Worm (Caenorhabditis elegans) whole organism, young adult: ENCODE measurements around the gene ttr-39.

Source experiments
- B0261.1 ChIP-seq: sonication (generic microtip); optimal IDR thresholded peaks from 2 replicates; lab custom pipeline; 2016; ENCODE audit warnings: mild to moderate bottlenecking, missing genetic modification characterization, moderate library complexity, missing compliant biosample characterization
- D2030.7 ChIP-seq: fragments of 200-800 bp; sonication (Bioruptor generic); IDR thresholded peaks from 2 replicates; pipeline ENCODE4 v1.3.6; 2022; ENCODE audit warnings: missing genetic modification reagents, missing genetic modification characterization, missing compliant biosample characterization
- F10E7.11 ChIP-seq: sonication (generic microtip); optimal IDR thresholded peaks from 2 replicates; lab custom pipeline; 2017; ENCODE audit warnings: mild to moderate bottlenecking, missing genetic modification characterization, moderate library complexity, missing compliant biosample characterization
- F22D6.2 ChIP-seq: sonication (generic microtip); optimal IDR thresholded peaks from 2 replicates; lab custom pipeline; 2016; ENCODE audit warnings: mild to moderate bottlenecking, missing genetic modification characterization, missing compliant biosample characterization
- F39B2.1 ChIP-seq: fragments of 200-800 bp; sonication (Bioruptor generic); IDR thresholded peaks from 2 replicates; pipeline ENCODE4 v1.3.6; 2022; ENCODE audit warnings: missing genetic modification reagents, missing genetic modification characterization, missing compliant biosample characterization
- F55B11.4 ChIP-seq: sonication (generic microtip); optimal IDR thresholded peaks from 2 replicates; lab custom pipeline; 2016; ENCODE audit warnings: missing compliant biosample characterization, missing genetic modification characterization, borderline replicate concordance; ENCODE audit not compliant: insufficient read depth
- F57C9.4 ChIP-seq: sonication (generic microtip); optimal IDR thresholded peaks from 2 replicates; lab custom pipeline; 2017; ENCODE audit warnings: mild to moderate bottlenecking, missing genetic modification characterization, missing compliant biosample characterization
- T26A5.8 ChIP-seq: sonication (generic microtip); optimal IDR thresholded peaks from 2 replicates; lab custom pipeline; 2016; ENCODE audit warnings: missing genetic modification characterization, missing compliant biosample characterization
- Y53G8AR.9 ChIP-seq: fragments of 200-800 bp; sonication (Bioruptor generic); conservative IDR thresholded peaks from 2 replicates; pipeline ENCODE4 v1.3.6; 2022; ENCODE audit warnings: missing genetic modification reagents, missing genetic modification characterization, missing compliant biosample characterization
- Y56A3A.18 ChIP-seq: fragments of 200-800 bp; sonication (Bioruptor generic); IDR thresholded peaks from 2 replicates; pipeline ENCODE4 v1.3.6; 2022; ENCODE audit warnings: missing genetic modification reagents, missing genetic modification characterization, missing compliant biosample characterization
- aptf-3 ChIP-seq: fragments of 200-800 bp; sonication (Bioruptor generic); IDR thresholded peaks from 2 replicates; pipeline ENCODE4 v1.3.6; 2022; ENCODE audit warnings: missing genetic modification characterization, missing compliant biosample characterization
- atf-7 ChIP-seq: sonication (generic microtip); optimal IDR thresholded peaks from 2 replicates; lab custom pipeline; 2017; ENCODE audit warnings: mild to moderate bottlenecking, missing genetic modification characterization, missing compliant biosample characterization
- attf-6 ChIP-seq: fragments of 200-800 bp; sonication (Bioruptor generic); IDR thresholded peaks from 2 replicates; pipeline ENCODE4 v1.3.6; 2022; ENCODE audit warnings: missing genetic modification reagents, missing genetic modification characterization, missing compliant biosample characterization
- chd-7 ChIP-seq: sonication (generic microtip); optimal IDR thresholded peaks from 2 replicates; lab custom pipeline; 2016; ENCODE audit warnings: mild to moderate bottlenecking, missing genetic modification characterization, moderate library complexity, missing compliant biosample characterization
- dpff-1 ChIP-seq: sonication (generic microtip); optimal IDR thresholded peaks from 2 replicates; lab custom pipeline; 2017; ENCODE audit warnings: mild to moderate bottlenecking, missing genetic modification characterization, missing compliant biosample characterization
- efl-1 ChIP-seq: fragments of 150-350 bp; optimal IDR thresholded peaks from 2 replicates; lab custom pipeline; 2014; ENCODE audit warnings: missing biosample characterization, missing genetic modification reagents, missing genetic modification characterization
- ets-4 ChIP-seq: fragments of 200-800 bp; sonication (Bioruptor generic); optimal IDR thresholded peaks from 2 replicates; lab custom pipeline; 2018; ENCODE audit warnings: mild to moderate bottlenecking, missing genetic modification characterization, missing compliant biosample characterization
- fkh-3 ChIP-seq: sonication (generic microtip); optimal IDR thresholded peaks from 2 replicates; lab custom pipeline; 2016; ENCODE audit warnings: mild to moderate bottlenecking, missing genetic modification characterization, missing compliant biosample characterization
- gei-17 ChIP-seq: fragments of 200-800 bp; sonication (Bioruptor generic); optimal IDR thresholded peaks from 2 replicates; lab custom pipeline; 2018; ENCODE audit warnings: mild to moderate bottlenecking, missing genetic modification characterization, missing compliant biosample characterization
- him-1 ChIP-seq: sonication (generic microtip); optimal IDR thresholded peaks from 2 replicates; lab custom pipeline; 2016; ENCODE audit warnings: missing genotype, missing genetic modification reagents, missing genetic modification characterization, missing compliant biosample characterization
- hlh-12 ChIP-seq: sonication (generic microtip); optimal IDR thresholded peaks from 2 replicates; lab custom pipeline; 2016; ENCODE audit warnings: missing genetic modification characterization, missing compliant biosample characterization
- hmg-20 ChIP-seq: fragments of 200-800 bp; sonication (Bioruptor generic); IDR thresholded peaks from 2 replicates; pipeline ENCODE4 v1.3.6; 2022; ENCODE audit warnings: missing genetic modification reagents, missing genetic modification characterization, missing compliant biosample characterization
- lin-40 ChIP-seq: sonication (generic microtip); optimal IDR thresholded peaks from 2 replicates; lab custom pipeline; 2016; ENCODE audit warnings: missing genetic modification characterization, mild to moderate bottlenecking, missing compliant biosample characterization, missing genotype, missing genetic modification reagents
- madf-8 ChIP-seq: fragments of 200-800 bp; sonication (Bioruptor generic); conservative IDR thresholded peaks from 2 replicates; pipeline ENCODE4 v1.3.6; 2022; ENCODE audit warnings: missing genetic modification reagents, missing genetic modification characterization, missing compliant biosample characterization
- nhr-120 ChIP-seq: fragments of 200-800 bp; sonication (Bioruptor generic); IDR thresholded peaks from 2 replicates; pipeline ENCODE4 v1.3.6; 2022; ENCODE audit warnings: missing genetic modification characterization, missing compliant biosample characterization
- nhr-27 ChIP-seq: fragments of 200-800 bp; sonication (Bioruptor generic); optimal IDR thresholded peaks from 2 replicates; lab custom pipeline; 2018; ENCODE audit warnings: mild to moderate bottlenecking, missing genetic modification characterization, moderate library complexity, missing compliant biosample characterization
- pbrm-1 ChIP-seq: fragments of 200-800 bp; sonication (Bioruptor generic); IDR thresholded peaks from 2 replicates; pipeline ENCODE4 v1.3.6; 2022; ENCODE audit warnings: missing genetic modification reagents, missing genetic modification characterization, missing compliant biosample characterization
- pha-4 ChIP-seq: fragments of 150-350 bp; sonication (generic microtip); optimal IDR thresholded peaks from 2 replicates; lab custom pipeline; 2014; ENCODE audit warnings: missing biosample characterization, missing genetic modification reagents, missing genetic modification characterization
- snpc-1.1 ChIP-seq: sonication (generic microtip); optimal IDR thresholded peaks from 2 replicates; lab custom pipeline; 2017; ENCODE audit warnings: missing genetic modification characterization, mild to moderate bottlenecking, missing compliant biosample characterization, antibody characterized with exemption, moderate library complexity, missing genotype, missing genetic modification reagents; ENCODE audit not compliant: insufficient read depth
- snpc-3.4 ChIP-seq: sonication (generic microtip); optimal IDR thresholded peaks from 2 replicates; lab custom pipeline; 2017; ENCODE audit warnings: missing genetic modification characterization, mild to moderate bottlenecking, missing compliant biosample characterization, antibody characterized with exemption, moderate library complexity, missing genotype, missing genetic modification reagents
- unc-130 ChIP-seq: sonication (generic microtip); optimal IDR thresholded peaks from 2 replicates; lab custom pipeline; 2016; ENCODE audit warnings: missing genetic modification reagents, missing genetic modification characterization, missing compliant biosample characterization
- unc-62 ChIP-seq: fragments of 150-350 bp; optimal IDR thresholded peaks from 2 replicates; lab custom pipeline; 2014; ENCODE audit warnings: missing biosample characterization, missing genetic modification reagents, missing genetic modification characterization
- ztf-25 ChIP-seq: fragments of 200-800 bp; sonication (Bioruptor generic); IDR thresholded peaks from 2 replicates; pipeline ENCODE4 v1.3.6; 2022; ENCODE audit warnings: missing genetic modification reagents, missing genetic modification characterization, missing compliant biosample characterization
- ztf-26 ChIP-seq: sonication (generic microtip); optimal IDR thresholded peaks from 2 replicates; lab custom pipeline; 2017; ENCODE audit warnings: missing genetic modification characterization, missing compliant biosample characterization
- ztf-3 ChIP-seq: fragments of 200-800 bp; sonication (Bioruptor generic); optimal IDR thresholded peaks from 2 replicates; lab custom pipeline; 2018; ENCODE audit warnings: mild to moderate bottlenecking, missing genetic modification characterization, missing compliant biosample characterization

Gene ttr-39

DNA sequence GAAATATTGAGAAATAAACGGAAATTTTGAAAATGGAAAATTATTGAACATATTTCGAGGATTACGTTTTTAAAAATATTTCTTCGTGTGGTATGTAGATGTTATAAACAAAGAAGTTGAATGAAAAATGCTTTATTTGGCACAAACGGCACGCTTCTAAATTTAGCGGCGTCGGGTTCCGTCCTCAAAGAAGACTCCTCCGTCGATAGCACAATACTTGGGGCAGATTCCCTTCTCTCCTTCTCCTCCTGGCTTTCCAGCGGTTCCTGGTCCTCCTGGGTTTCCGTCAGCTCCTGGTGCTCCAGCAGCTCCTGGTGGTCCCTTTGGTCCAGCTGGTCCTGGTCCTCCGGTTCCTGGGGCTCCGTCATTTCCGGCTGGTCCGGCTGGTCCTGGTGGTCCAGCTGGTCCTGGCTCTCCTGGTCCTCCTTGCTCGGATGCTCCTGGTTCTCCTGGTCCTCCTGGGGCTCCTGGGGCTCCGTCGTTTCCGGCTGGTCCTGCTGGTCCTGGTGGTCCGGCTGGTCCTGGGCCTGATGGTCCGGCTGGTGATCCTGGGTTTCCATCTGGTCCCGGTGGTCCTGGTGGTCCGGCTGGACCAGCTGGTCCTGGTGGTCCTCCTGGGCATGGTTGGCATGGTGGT is 5.2 kb downstream of the ttr-39 start, which contains the start of gene W01B6.8 (continued):
- TF ChIP-seq madf-8: no peak

DNA sequence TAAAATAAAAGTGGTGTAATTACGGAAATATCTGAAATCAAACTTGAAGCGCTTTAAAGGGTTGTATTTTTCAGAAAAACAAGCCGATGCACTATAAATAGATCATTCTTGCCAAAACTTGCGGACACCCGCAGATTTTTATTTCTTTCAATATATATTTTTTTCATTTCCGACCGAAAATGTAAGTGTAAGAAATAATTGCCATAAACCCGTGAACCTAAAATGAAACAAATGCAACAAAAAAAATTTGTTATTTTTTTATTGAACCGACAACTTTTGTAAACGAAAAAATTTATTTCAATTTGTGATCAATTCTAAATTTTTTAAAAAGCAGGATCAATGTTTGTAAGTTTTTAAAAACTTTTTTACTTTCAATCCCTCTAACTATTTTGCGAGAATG is 8.9 kb downstream of the ttr-39 start, which contains the start of gene W01B6.6:
Gene W01B6.6, plus strand, starts transcription at position 301 of the 400 bp plus-strand sequence.
- TF ChIP-seq unc-62 (GFP tag; lab: Kevin White, UChicago): no peak
- TF ChIP-seq pbrm-1 (GFP tag; lab: Robert Waterston, UW): no peak
- TF ChIP-seq B0261.1: no peak
- no peak for TF ChIP-seq snpc-1.1 (tag; lab: Kevin White, UChicago)
- no peak for TF ChIP-seq unc-130 (GFP tag; lab: Kevin White, UChicago)
- no peak for TF ChIP-seq T26A5.8 (tag; lab: Kevin White, UChicago)
- TF ChIP-seq chd-7: no peak
- no peak for TF ChIP-seq nhr-27

DNA sequence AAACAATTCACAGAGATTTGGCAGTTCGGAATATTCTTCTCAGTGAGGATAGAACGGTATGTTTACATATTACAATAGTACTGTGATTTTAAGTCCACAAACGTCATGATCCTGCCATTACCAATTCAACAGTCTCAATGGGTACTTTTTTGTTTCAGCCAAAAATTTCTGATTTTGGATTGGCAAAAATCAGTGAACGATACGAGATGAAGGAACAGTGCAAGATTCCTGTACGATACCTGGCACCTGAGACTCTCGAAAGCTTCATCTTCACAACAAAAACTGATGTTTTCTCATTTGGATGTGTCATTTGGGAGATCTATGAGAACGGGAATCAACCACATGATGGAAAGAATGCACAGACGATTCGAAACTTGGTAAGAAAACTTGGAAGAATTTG is 11.7 kb downstream of the ttr-39 start:
- no peak for TF ChIP-seq ztf-26 (tag; lab: Kevin White, UChicago)

DNA sequence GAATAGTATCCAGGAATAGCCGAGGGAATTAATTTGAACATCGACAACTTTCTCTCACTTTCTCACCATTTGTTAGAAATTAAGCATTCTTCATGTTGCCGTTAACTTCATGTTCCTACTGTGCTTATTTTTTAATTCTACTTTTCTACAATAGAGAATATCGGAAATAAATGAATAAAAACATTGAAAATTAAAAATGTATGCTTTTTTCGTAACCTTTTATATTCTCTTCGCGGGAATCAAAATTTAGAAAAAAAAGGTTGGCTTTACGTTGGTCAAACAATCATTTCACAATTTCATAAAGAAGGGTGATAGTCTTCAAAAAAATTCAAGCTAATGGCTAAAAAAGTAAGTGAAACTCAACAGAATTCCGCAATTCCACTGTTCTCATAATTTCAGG is 13.8 kb downstream of the ttr-39 start, which contains the start of gene W01B6.5:
Gene W01B6.5, plus strand, starts transcription at position 301 of the 400 bp plus-strand sequence.
- TF ChIP-seq Y53G8AR.9 (GFP tag; lab: Robert Waterston, UW) (no peak), F39B2.1 (GFP tag; lab: Robert Waterston, UW) (no peak), F22D6.2 (tag; lab: Kevin White, UChicago) (no peak)

DNA sequence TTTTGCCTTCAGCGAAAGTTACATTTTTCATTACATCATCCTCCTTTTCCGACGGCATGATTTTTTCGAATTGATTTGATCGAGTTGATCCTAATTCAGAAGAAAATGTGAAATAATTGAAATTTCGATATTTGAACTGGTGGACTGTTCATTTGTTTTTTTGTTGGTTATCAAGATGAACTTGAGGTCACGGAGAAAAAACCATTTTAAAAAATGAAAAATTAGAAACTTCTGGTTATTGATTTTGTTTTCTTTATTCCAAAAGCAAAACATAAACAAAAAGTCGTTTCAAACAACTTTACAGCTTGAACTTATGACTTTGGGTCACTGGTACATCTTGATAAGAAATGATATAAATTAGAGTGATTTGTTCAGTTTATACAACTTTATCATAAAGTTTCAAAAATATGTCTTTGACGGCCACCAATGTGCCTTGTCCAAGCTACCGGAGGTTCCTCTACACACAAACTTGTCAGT is 14.6 kb downstream of the ttr-39 start, which contains the start of the genes ttbk-4 and W01B6.4:
Gene ttbk-4, minus strand, starts transcription at position 101 of the 477 bp plus-strand sequence.
Gene W01B6.4, plus strand, starts transcription at position 427 of the 477 bp plus-strand sequence.
- TF ChIP-seq madf-8 (no peak), pha-4 (tag; lab: Kevin White, UChicago) (no peak), F55B11.4 (tag; lab: Kevin White, UChicago) (no peak), dpff-1 (tag; lab: Kevin White, UChicago) (no peak), gei-17 (GFP tag; lab: Kevin White, UChicago) (no peak), D2030.7 (GFP tag; lab: Robert Waterston, UW) (no peak), F10E7.11 (tag; lab: Kevin White, UChicago) (no peak), ztf-25 (GFP tag; lab: Robert Waterston, UW) (no peak), unc-62 (GFP tag; lab: Kevin White, UChicago) (no peak), F57C9.4 (tag; lab: Kevin White, UChicago) (no peak), snpc-1.1 (tag; lab: Kevin White, UChicago) (no peak), aptf-3 (GFP tag; lab: Robert Waterston, UW) (no peak), atf-7 (tag; lab: Kevin White, UChicago) (no peak), ztf-26 (tag; lab: Kevin White, UChicago) (no peak), attf-6 (GFP tag; lab: Robert Waterston, UW) (no peak), T26A5.8 (tag; lab: Kevin White, UChicago) (no peak), hmg-20 (no peak), Y56A3A.18 (GFP tag; lab: Robert Waterston, UW) (no peak), hlh-12 (no peak)

DNA sequence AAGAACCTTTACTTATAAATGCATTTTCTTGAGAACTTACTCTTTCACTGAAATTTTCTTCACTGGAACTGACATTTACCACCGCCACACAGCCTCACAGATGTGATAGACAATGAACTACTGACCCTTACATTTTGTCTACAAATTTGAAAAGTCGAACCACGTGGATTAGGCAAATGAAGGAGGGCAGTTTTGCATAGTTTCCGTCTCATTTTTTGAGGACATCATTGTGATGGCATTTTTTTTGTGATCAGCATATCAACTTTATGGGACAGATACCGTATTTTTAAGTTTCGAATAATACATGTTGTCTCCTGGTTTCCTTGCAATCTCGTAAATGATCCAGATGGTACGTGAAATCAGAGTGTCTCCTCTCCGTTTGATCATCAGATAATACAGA is 17.1 kb downstream of the ttr-39 start, which contains the start of gene W01B6.3:
Gene W01B6.3, minus strand, starts transcription at position 101 of the 400 bp plus-strand sequence.
- TF ChIP-seq nhr-120 (GFP tag; lab: Robert Waterston, UW) (no peak), lin-40 (tag; lab: Kevin White, UChicago) (no peak), him-1 (tag; lab: Kevin White, UChicago) (no peak), F55B11.4 (tag; lab: Kevin White, UChicago) (no peak), efl-1 (GFP tag; lab: Kevin White, UChicago) (no peak), Y53G8AR.9 (GFP tag; lab: Robert Waterston, UW) (no peak), fkh-3 (tag; lab: Kevin White, UChicago) (no peak), snpc-3.4 (tag; lab: Kevin White, UChicago) (no peak), attf-6 (GFP tag; lab: Robert Waterston, UW) (no peak), ztf-3 (GFP tag; lab: Kevin White, UChicago) (no peak), ets-4 (GFP tag; lab: Kevin White, UChicago) (no peak)
